Fruit fly (Drosophila melanogaster): ENCODE results near the gene CG7148.
A peak's percentile ranks its signal among the peaks of the same experiment; 100 is the strongest.

CG7148 gene

DNA sequence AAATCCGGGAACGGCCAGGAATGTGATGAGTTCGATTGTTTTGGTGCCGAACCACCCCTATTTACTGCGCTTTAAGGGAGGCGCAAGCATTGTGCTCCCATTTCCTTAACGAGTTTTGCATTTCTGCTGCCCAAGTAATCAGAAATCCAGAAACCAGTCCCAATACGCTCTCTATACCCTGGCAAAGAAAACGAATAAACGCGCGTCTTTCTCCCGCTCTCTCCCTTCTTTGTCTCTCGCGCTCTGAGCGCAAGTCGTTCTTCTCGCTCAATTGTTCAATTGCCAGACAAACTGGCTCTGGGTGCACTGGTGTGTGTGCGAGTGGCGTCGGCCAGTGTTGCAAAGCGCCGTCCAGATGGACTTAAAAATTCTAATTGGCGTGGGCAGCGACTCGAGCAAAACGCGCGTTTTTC lies 48.4 kb upstream of the CG7148 start (continued):
- peak; percentile 99 for TF ChIP-seq CG5953 (GFP tag; IDR thresholded peaks at IDR 0.05)
- peak; percentile 97 for TF ChIP-seq corto (GFP tag; optimal IDR thresholded peaks at IDR 0.05)
- TF ChIP-seq CG4360 (GFP tag; IDR thresholded peaks at IDR 0.05) = peak; percentile 89
- peak; percentile 93 for TF ChIP-seq CG15601 (tag; optimal IDR thresholded peaks at IDR 0.05)
- TF ChIP-seq CG16779 (GFP tag; IDR thresholded peaks at IDR 0.05) = peak; percentile 94
- TF ChIP-seq CG2712 (tag; optimal IDR thresholded peaks at IDR 0.05) = peak; percentile 98
- peak; percentile 98 for TF ChIP-seq esg (GFP tag; conservative IDR thresholded peaks at IDR 0.05)
- TF ChIP-seq CG11695 (GFP tag; IDR thresholded peaks at IDR 0.05) = peak; percentile 96
- peak; percentile 100 for TF ChIP-seq Med (GFP tag)
- TF ChIP-seq CG2129 (GFP tag; IDR thresholded peaks at IDR 0.05; ENCODE audit: partially characterized antibody) = 0 out of 2 replicates have a peak, but pooled peaks have one; percentile 17
- TF ChIP-seq Ada2b (GFP tag; IDR thresholded peaks at IDR 0.05) = peak; percentile 97
- TF ChIP-seq CG31388 (GFP tag; optimal IDR thresholded peaks at IDR 0.05) = peak; percentile 84
- peak; percentile 97 for TF ChIP-seq CG9876 (GFP tag; optimal IDR thresholded peaks at IDR 0.05)
- peak; percentile 99 for TF ChIP-seq CG4404 (GFP tag; IDR thresholded peaks at IDR 0.05)
- peak; percentile 94 for TF ChIP-seq en (GFP tag; optimal IDR thresholded peaks at IDR 0.05)
- TF ChIP-seq CG10565 (GFP tag; optimal IDR thresholded peaks at IDR 0.05) = peak; percentile 82
- peak; percentile 98 for TF ChIP-seq Hsf (GFP tag; optimal IDR thresholded peaks at IDR 0.05)
- TF ChIP-seq zen (tag; optimal IDR thresholded peaks at IDR 0.05) = peak; percentile 97
- peak; percentile 95 for TF ChIP-seq phol (tag; optimal IDR thresholded peaks at IDR 0.05)
- peak; percentile 88 for TF ChIP-seq ac (GFP tag; optimal IDR thresholded peaks at IDR 0.05)
- TF ChIP-seq Dad (GFP tag; optimal IDR thresholded peaks at IDR 0.05) = peak; percentile 96
- peak; percentile 99 for TF ChIP-seq mam (GFP tag; optimal IDR thresholded peaks at IDR 0.05)
- TF ChIP-seq CG18011 (GFP tag; optimal IDR thresholded peaks at IDR 0.05) = peak; percentile 88
- TF ChIP-seq CHES-1-like (GFP tag; optimal IDR thresholded peaks at IDR 0.05) = peak; percentile 98
- TF ChIP-seq hb (GFP tag; IDR thresholded peaks at IDR 0.05; ENCODE audit: partially characterized antibody) = no peak
- peak; percentile 96 for TF ChIP-seq her (GFP tag; optimal IDR thresholded peaks at IDR 0.05)
- TF ChIP-seq CG15011 (GFP tag; optimal IDR thresholded peaks at IDR 0.05) = peak; percentile 88
- no peak for TF ChIP-seq Sin3A (optimal IDR thresholded peaks at IDR 0.05)
- TF ChIP-seq Camta (GFP tag; optimal IDR thresholded peaks at IDR 0.05) = peak; percentile 98
- TF ChIP-seq nom (GFP tag; optimal IDR thresholded peaks at IDR 0.05) = peak; percentile 85
- peak; percentile 93 for TF ChIP-seq da (GFP tag; optimal IDR thresholded peaks at IDR 0.05)
- TF ChIP-seq HLH3B (GFP tag; IDR thresholded peaks at IDR 0.05) = peak; percentile 98
- TF ChIP-seq CG10366 (GFP tag; IDR thresholded peaks at IDR 0.05) = peak; percentile 99
- TF ChIP-seq CG6813 (GFP tag; optimal IDR thresholded peaks at IDR 0.05) = peak; percentile 94
- peak; percentile 97 for TF ChIP-seq lbe (GFP tag; optimal IDR thresholded peaks at IDR 0.05)
- TF ChIP-seq tio (GFP tag; optimal IDR thresholded peaks at IDR 0.05) = peak; percentile 95
- TF ChIP-seq CG10147 (GFP tag; optimal IDR thresholded peaks at IDR 0.05) = peak; percentile 77
- TF ChIP-seq btn (GFP tag; optimal IDR thresholded peaks at IDR 0.05) = peak; percentile 95
- peak; percentile 81 for TF ChIP-seq CG6683 (GFP tag; optimal IDR thresholded peaks at IDR 0.05)
- peak; percentile 98 for TF ChIP-seq B-H1 (GFP tag; IDR thresholded peaks at IDR 0.05)
- TF ChIP-seq HLH54F (GFP tag; optimal IDR thresholded peaks at IDR 0.05) = peak; percentile 98
- TF ChIP-seq ara (GFP tag; IDR thresholded peaks at IDR 0.05) = peak; percentile 99
- peak; percentile 97 for TF ChIP-seq CG11247 (GFP tag; IDR thresholded peaks at IDR 0.05)
- peak; percentile 89 for TF ChIP-seq nau (GFP tag; optimal IDR thresholded peaks at IDR 0.05)
- TF ChIP-seq Meics (GFP tag; optimal IDR thresholded peaks at IDR 0.05) = peak; percentile 94
- peak; percentile 98 for TF ChIP-seq psq (GFP tag; optimal IDR thresholded peaks at IDR 0.05)
- peak; percentile 52; the same call in 2 of the 3 replicates for TF ChIP-seq CG6791 (GFP tag; IDR thresholded peaks at IDR 0.05; ENCODE audit: partially characterized antibody)
- peak; percentile 62 for TF ChIP-seq mirr (GFP tag; optimal IDR thresholded peaks at IDR 0.05)
- TF ChIP-seq chm (GFP tag; IDR thresholded peaks at IDR 0.05) = peak; percentile 99
- TF ChIP-seq Eip74EF (GFP tag; optimal IDR thresholded peaks at IDR 0.05) = peak in 1 of 2 experiments; percentile 80
- peak; percentile 84 for TF ChIP-seq CG9437 (GFP tag; optimal IDR thresholded peaks at IDR 0.05)
